Fruit fly (Drosophila melanogaster) whole organism, adult: ENCODE data around the gene CG7924.
A peak's percentile ranks its signal among the peaks of the same experiment; 100 is the strongest.

Experiments
- CG11617 ChIP-seq: fragments of 200-800 bp; sonication (Bioruptor generic); optimal IDR thresholded peaks from 2 replicates; lab custom pipeline; 2017; ENCODE audit warnings: mild to moderate bottlenecking, missing biosample characterization, missing genetic modification reagents, missing genetic modification characterization
- CG12768 ChIP-seq: fragments of 200-800 bp; sonication (Bioruptor generic); optimal IDR thresholded peaks from 2 replicates; lab custom pipeline; 2017; ENCODE audit warnings: missing biosample characterization, missing genetic modification characterization, mild to moderate bottlenecking, moderate library complexity, missing genetic modification reagents
- CG14711 ChIP-seq: fragments of 200-800 bp; sonication (Bioruptor generic); optimal IDR thresholded peaks from 2 replicates; lab custom pipeline; 2018; ENCODE audit warnings: missing biosample characterization, mild to moderate bottlenecking, missing genetic modification characterization, moderate library complexity
- CG1620 ChIP-seq: fragments of 200-800 bp; sonication (Bioruptor generic); optimal IDR thresholded peaks from 2 replicates; lab custom pipeline; 2016; ENCODE audit warnings: missing biosample characterization, missing genetic modification characterization
- CG33017 ChIP-seq: fragments of 200-800 bp; sonication (Bioruptor generic); optimal IDR thresholded peaks from 2 replicates; lab custom pipeline; 2018; ENCODE audit warnings: missing biosample characterization, mild to moderate bottlenecking, missing genetic modification characterization, moderate library complexity
- CG5204 ChIP-seq: fragments of 200-800 bp; sonication (Bioruptor generic); optimal IDR thresholded peaks from 2 replicates; lab custom pipeline; 2016; ENCODE audit warnings: missing biosample characterization, missing genetic modification characterization
- CG7045 ChIP-seq: fragments of 200-800 bp; sonication (Bioruptor generic); optimal IDR thresholded peaks from 2 replicates; lab custom pipeline; 2017; ENCODE audit warnings: missing biosample characterization, mild to moderate bottlenecking, missing genetic modification characterization
- CG7101 ChIP-seq: fragments of 200-800 bp; sonication (Bioruptor generic); optimal IDR thresholded peaks from 2 replicates; lab custom pipeline; 2018; ENCODE audit warnings: missing biosample characterization, mild to moderate bottlenecking, missing genetic modification characterization, moderate library complexity
- Clk ChIP-seq: fragments of 200-800 bp; sonication (Bioruptor generic); optimal IDR thresholded peaks from 2 replicates; lab custom pipeline; 2017; ENCODE audit warnings: missing biosample characterization, missing genetic modification characterization
- Crg-1 ChIP-seq: fragments of 200-800 bp; sonication (Bioruptor generic); optimal IDR thresholded peaks from 2 replicates; lab custom pipeline; 2016; ENCODE audit warnings: missing biosample characterization, missing genetic modification characterization
- Hr96 ChIP-seq: fragments of 200-800 bp; sonication (Bioruptor generic); optimal IDR thresholded peaks from 2 replicates; lab custom pipeline; 2016; ENCODE audit warnings: missing biosample characterization, missing genetic modification characterization
- Mnt ChIP-seq: fragments of 200-800 bp; sonication (Bioruptor generic); optimal IDR thresholded peaks from 2 replicates; lab custom pipeline; 2016; ENCODE audit warnings: missing biosample characterization, mild to moderate bottlenecking, missing genetic modification characterization
- bab1 ChIP-seq: fragments of 200-800 bp; sonication (Bioruptor generic); optimal IDR thresholded peaks from 3 replicates; lab custom pipeline; 2019; ENCODE audit warnings: missing biosample characterization, mild to moderate bottlenecking, missing genetic modification characterization, moderate library complexity
- cic ChIP-seq: fragments of 200-800 bp; sonication (Bioruptor generic); optimal IDR thresholded peaks from 2 replicates; lab custom pipeline; 2017; ENCODE audit warnings: missing biosample characterization, mild to moderate bottlenecking, missing genetic modification characterization, moderate library complexity
- cnc ChIP-seq, 2 experiments: fragments of >200 bp; optimal IDR thresholded peaks; 2 replicates each; lab custom pipeline; 2017
- kay ChIP-seq: fragments of 200-800 bp; sonication (Bioruptor generic); peaks from one replicate; lab custom pipeline; 2016; ENCODE audit warnings: missing biosample characterization, missing genetic modification characterization, borderline replicate concordance
- ovo ChIP-seq: fragments of 200-800 bp; sonication (Bioruptor generic); optimal IDR thresholded peaks from 2 replicates; lab custom pipeline; 2016; ENCODE audit warnings: missing biosample characterization, missing genetic modification characterization
- pad ChIP-seq: fragments of 200-800 bp; sonication (Bioruptor generic); optimal IDR thresholded peaks from 3 replicates; lab custom pipeline; 2017; ENCODE audit warnings: missing biosample characterization, missing genetic modification characterization, mild to moderate bottlenecking, moderate library complexity, missing genetic modification reagents
- tj ChIP-seq: fragments of 200-800 bp; sonication (Bioruptor generic); optimal IDR thresholded peaks from 3 replicates; lab custom pipeline; 2017; ENCODE audit warnings: missing biosample characterization, mild to moderate bottlenecking, missing genetic modification characterization, moderate library complexity
- toe ChIP-seq: fragments of 200-800 bp; sonication (Bioruptor generic); optimal IDR thresholded peaks from 2 replicates; lab custom pipeline; 2016; ENCODE audit warnings: missing biosample characterization, missing genetic modification characterization

The CG7924 gene

DNA sequence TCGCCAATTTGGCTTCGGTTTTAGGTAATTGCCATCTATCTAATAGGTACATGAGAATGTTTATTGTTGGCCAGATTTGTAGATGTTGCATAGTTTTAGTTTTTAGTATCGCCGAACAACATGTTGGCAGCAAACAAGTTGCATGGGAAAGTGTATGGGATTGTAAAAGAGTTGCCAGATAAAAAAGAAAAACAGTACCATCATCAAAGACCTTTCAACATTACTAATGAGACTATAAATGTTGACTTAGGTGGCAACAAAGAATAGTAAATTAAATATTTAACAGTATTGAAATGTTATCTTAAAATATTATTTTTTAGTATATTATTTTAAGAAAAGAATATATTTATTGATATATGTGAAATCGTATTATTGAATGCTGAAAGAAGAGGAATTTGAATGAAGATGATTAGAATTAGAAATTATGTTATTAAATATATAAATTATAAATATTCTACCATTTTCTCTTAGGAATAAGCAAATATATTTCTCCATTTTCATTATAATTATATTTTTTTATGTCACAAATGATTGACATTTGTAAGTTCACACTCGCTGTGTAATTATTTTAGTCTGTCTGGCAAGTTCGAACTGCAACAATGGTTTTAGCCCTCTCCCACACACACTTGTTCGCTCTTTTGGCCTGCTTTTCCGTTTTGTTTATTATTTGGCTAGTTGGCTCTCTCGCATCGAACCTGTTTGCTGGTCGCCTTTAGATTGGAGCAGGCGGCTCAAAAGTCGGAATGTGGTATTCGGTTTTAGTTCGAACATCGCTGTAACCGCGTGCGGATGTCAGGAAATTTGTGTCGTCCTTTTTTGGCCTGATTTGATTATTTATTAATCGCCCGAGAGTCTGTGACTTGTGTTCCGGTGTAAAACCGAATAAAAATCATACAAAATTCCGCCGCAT lies 28.4 kb upstream of the CG7924 start:
- TF ChIP-seq CG5204 (GFP tag; lab: Kevin White, UChicago) (peak; percentile 18), cic (GFP tag; lab: Kevin White, UChicago) (no peak)

DNA sequence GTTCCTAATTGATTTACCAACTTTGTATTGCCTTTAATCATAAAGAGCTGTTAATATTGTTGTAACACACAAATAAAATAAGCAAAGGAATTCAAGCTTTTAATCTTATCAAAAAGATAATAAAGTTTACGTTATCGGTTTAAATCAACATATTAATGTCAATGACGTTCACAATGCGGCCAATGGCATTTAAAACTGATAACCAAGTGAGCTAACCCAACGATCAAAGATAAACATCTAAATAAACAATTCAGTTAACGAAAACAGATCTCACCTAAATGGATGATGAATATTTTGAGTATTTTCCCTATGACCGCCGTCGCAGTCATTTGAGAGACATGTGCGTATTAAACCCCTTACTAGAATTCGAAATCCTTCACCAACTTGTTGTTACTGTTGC lies 25.9 kb upstream of the CG7924 start:
- TF ChIP-seq CG1620 (no peak), CG7045 (GFP tag; lab: Kevin White, UChicago) (no peak), CG5204 (GFP tag; lab: Kevin White, UChicago) (no peak), kay (GFP tag; lab: Kevin White, UChicago) (no peak), Hr96 (GFP tag; lab: Kevin White, UChicago) (no peak), pad (GFP tag; lab: Kevin White, UChicago) (no peak), CG11617 (no peak)

DNA sequence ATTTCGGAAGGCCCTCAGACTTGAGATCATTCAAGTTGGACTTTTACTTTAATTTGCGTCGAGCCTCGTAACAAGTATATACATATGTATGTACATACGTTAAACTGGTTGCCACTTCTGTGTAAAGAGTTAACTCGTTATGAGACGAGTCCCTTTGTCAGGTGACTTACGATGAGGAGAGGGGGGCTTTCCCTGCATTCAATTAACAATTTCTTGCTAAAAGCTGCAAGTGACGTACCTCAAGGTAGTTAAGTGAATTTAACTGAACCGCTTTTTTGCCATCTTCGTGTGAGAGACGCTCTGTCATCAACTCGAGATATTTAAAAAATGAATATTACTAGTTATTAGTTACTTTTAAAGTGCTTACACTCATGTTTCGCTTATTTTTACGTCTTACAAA lies 24.3 kb upstream of the CG7924 start:
- TF ChIP-seq ovo (GFP tag; lab: Kevin White, UChicago) (no peak), toe (GFP tag; lab: Kevin White, UChicago) (no peak)

DNA sequence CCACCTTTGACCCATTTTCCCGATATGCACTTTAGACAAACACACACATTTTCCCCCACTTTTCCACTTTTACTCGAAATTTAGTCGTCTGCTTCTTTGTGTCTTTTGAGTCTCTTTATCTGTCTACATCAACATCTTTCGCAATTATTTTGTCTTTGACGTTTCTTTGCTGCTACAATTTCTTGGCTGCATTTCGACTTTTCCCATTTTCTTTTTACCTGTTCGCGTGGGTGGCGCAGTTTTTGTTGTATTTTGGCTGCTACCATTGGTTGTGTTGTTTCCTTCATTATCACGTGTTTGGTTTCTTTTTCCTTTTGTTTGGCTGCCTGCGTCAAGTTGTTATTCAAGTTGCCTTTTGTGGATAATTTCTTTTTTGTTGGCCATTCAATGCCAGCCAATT lies 21.7 kb upstream of the CG7924 start:
- no peak for TF ChIP-seq cnc (optimal IDR thresholded peaks at IDR 0.05; lab: Kevin White, UChicago)
- no peak for TF ChIP-seq Crg-1 (GFP tag; lab: Kevin White, UChicago)
- no peak for TF ChIP-seq CG33017 (tag; lab: Kevin White, UChicago)

DNA sequence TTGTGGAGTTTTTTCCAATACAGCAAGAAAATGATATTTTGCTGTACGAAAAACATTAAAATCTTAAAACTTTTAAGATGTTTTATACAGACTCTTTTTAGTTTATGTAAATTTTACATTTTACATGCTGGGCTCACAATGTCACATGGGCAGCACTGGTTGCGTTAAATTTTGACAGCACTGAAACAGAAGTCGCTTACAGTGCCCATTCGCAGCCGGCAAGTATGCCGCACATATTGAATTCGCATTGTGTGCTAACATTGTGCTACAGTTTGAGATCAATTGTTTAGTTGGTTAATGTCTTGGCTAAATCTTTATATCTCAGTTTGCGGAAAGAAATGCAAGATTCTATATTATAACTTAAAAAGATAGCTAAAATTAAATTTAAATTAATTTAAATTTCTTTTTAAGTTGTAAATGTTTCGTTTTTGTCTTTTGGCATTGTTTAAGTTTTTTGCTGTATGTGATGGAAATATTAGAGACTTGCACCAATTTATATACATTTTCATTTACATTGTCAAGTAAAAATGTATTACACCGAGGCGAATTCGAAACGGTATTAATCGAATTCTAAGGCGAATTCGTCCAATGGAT lies 20.9 kb upstream of the CG7924 start:
- TF ChIP-seq Mnt (no peak), kay (GFP tag; lab: Kevin White, UChicago) (no peak), toe (GFP tag; lab: Kevin White, UChicago) (no peak), CG11617 (no peak)

DNA sequence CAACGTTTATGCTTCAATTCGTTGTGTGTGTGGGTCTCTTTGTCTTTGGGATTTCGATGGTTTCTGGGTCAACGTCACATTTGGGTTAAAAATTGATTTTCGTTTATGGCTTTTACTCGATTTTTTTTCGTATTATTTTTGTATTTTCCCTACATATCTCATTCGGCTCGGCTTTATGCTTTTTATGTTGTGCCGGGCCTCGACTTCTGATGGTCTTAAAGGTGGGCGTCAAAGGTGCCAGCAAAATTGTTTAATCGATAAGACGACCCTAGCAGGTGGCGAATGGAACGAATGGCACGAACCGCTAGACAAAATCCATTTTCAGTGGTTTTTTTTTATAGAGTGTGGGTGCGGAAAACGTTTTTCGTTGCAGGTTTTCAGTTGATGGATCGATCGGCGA lies 17.1 kb upstream of the CG7924 start:
- TF ChIP-seq CG7045 (GFP tag; lab: Kevin White, UChicago) (no peak), tj (no peak), CG12768 (GFP tag; lab: Kevin White, UChicago) (no peak), Mnt (no peak)

DNA sequence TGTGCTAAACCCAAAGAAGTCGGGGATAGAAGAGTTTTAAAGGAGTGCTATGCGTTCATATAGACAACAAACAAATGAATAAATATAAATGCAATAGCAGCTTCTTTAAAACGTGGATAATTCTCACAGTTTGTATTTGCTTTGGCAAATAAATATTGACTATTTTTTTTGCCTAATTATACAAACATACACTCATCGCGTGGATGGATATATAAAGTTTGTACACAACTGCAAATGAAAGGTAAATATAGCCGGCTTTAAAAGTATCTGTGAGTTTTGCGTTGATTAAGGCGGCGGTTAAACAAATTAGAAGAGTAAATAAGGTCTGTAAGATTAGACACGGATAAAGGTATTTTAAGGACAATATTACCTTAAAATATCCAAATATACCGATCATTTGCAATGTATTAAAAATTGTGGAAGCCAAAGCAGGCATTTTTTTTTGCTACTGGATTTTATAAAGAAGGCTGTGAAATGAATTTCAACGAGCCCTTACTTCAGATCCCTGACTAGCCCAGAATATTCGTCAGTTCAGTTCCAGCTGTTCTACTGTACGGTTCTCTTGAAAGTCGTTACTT lies 15.5 kb upstream of the CG7924 start, which contains the start of gene CG7768:
TSS of gene CG7768 (plus strand) at position 528 of the 578 bp plus-strand sequence.
- TF ChIP-seq CG7101 (tag; lab: Kevin White, UChicago), result peak; percentile 96
- TF ChIP-seq cnc (optimal IDR thresholded peaks at IDR 0.05; lab: Kevin White, UChicago), result no peak
- peak; percentile 92 for TF ChIP-seq cic (GFP tag; lab: Kevin White, UChicago)
- TF ChIP-seq Crg-1 (GFP tag; lab: Kevin White, UChicago), result peak; percentile 99
- TF ChIP-seq CG33017 (tag; lab: Kevin White, UChicago), result peak; percentile 92
- TF ChIP-seq CG5204 (GFP tag; lab: Kevin White, UChicago), result peak; percentile 76
- peak; percentile 85 for TF ChIP-seq Clk (GFP tag; lab: Kevin White, UChicago)
- peak; percentile 97 for TF ChIP-seq CG7045 (GFP tag; lab: Kevin White, UChicago)
- peak; percentile 77 for TF ChIP-seq Mnt
- peak; percentile 82 for TF ChIP-seq pad (GFP tag; lab: Kevin White, UChicago)
- TF ChIP-seq toe (GFP tag; lab: Kevin White, UChicago), result peak; percentile 90
- TF ChIP-seq ovo (GFP tag; lab: Kevin White, UChicago), result peak; percentile 99
- TF ChIP-seq CG1620, result peak; percentile 97
- TF ChIP-seq CG11617, result peak; percentile 90
- peak; percentile 85 for TF ChIP-seq CG14711
- peak; percentile 34 for TF ChIP-seq tj
- TF ChIP-seq kay (GFP tag; lab: Kevin White, UChicago), result peak; percentile 97
- TF ChIP-seq Hr96 (GFP tag; lab: Kevin White, UChicago), result peak; percentile 76
- TF ChIP-seq CG12768 (GFP tag; lab: Kevin White, UChicago), result peak; percentile 94
- peak; percentile 1 for TF ChIP-seq bab1 (GFP tag; lab: Kevin White, UChicago)
